Worm (Caenorhabditis elegans): ENCODE data around the gene srv-25.

- TF ChIP-seq sdc-2 (tag; optimal IDR thresholded peaks at IDR 0.05) = no peak
- TF ChIP-seq pha-4 (tag; optimal IDR thresholded peaks at IDR 0.05) = no peak
- no peak for TF ChIP-seq ama-1 (optimal IDR thresholded peaks at IDR 0.05)
- TF ChIP-seq gmeb-2 (tag; optimal IDR thresholded peaks at IDR 0.05) = no peak
Observed at ce11 chrIV:6290741-6291140, 12.8 kb downstream of the srv-25 start, which contains the start of gene srv-24.
